Fruit fly (Drosophila melanogaster) ovary, adult (tissue): ENCODE measurements around the gene CG5568.

Experiments used
- CG17801 ChIP-seq: fragments of 200-800 bp; optimal IDR thresholded peaks from 2 replicates; lab custom pipeline; 2019; ENCODE audit warnings: missing biosample characterization, mild to moderate bottlenecking, missing genetic modification characterization, moderate library complexity; ENCODE audit not compliant: partially characterized antibody

CG5568 gene

dm6 chr3L:5891114-5891513 lies 19.8 kb downstream of the CG5568 start:
- no peak for TF ChIP-seq CG17801 (GFP tag; lab: Kevin White, UChicago)

- no peak for TF ChIP-seq CG17801 (GFP tag; lab: Kevin White, UChicago)
These were observed 20.5 kb downstream of the CG5568 start for dm6 chr3L:5891812-5892211.

dm6 chr3L:5893063-5893462 lies 21.8 kb downstream of the CG5568 start:
- no peak for TF ChIP-seq CG17801 (GFP tag; lab: Kevin White, UChicago)

- TF ChIP-seq CG17801 (GFP tag; lab: Kevin White, UChicago): no peak
These were observed 26.0 kb downstream of the CG5568 start, which contains the start of the genes PolE2 and CG5592 for dm6 chr3L:5897228-5897688. TSS of gene PolE2 (minus strand) at chr3L:5897435. TSS of gene CG5592 (plus strand) at chr3L:5897638.

- TF ChIP-seq CG17801 (GFP tag; lab: Kevin White, UChicago): peak; percentile 5
These were observed 28.0 kb downstream of the CG5568 start, which contains the start of gene CG32409 for dm6 chr3L:5899305-5899704. TSS of gene CG32409 (plus strand) at chr3L:5899528.

- TF ChIP-seq CG17801 (GFP tag; lab: Kevin White, UChicago): no peak
These were observed 31.0 kb downstream of the CG5568 start, which contains the start of gene QC for dm6 chr3L:5902189-5902765. TSS of gene QC (minus strand) at chr3L:5902456.

- TF ChIP-seq CG17801 (GFP tag; lab: Kevin White, UChicago): no peak
These were observed 32.7 kb downstream of the CG5568 start, which contains the start of gene CG32413 for dm6 chr3L:5903955-5904354. TSS of gene CG32413 (minus strand) at chr3L:5904055.

- TF ChIP-seq CG17801 (GFP tag; lab: Kevin White, UChicago): no peak
These were observed 35.3 kb downstream of the CG5568 start, which contains the start of gene CG10486 for dm6 chr3L:5906599-5906998. TSS of gene CG10486 (minus strand) at chr3L:5906699.

- no peak for TF ChIP-seq CG17801 (GFP tag; lab: Kevin White, UChicago)
These were observed 35.8 kb downstream of the CG5568 start, which contains the start of gene CG13288 for dm6 chr3L:5907077-5907476. TSS of gene CG13288 (plus strand) at chr3L:5907381.

- TF ChIP-seq CG17801 (GFP tag; lab: Kevin White, UChicago): no peak
These were observed 49.5 kb downstream of the CG5568 start for dm6 chr3L:5920778-5921177.

dm6 chr3L:5921216-5921615 lies 49.9 kb downstream of the CG5568 start, which contains the start of gene PXo:
TSS of gene PXo (minus strand) at chr3L:5921316.
- no peak for TF ChIP-seq CG17801 (GFP tag; lab: Kevin White, UChicago)

dm6 chr3L:5922005-5922685 lies 50.8 kb downstream of the CG5568 start, which contains the start of gene CG32407:
TSS of gene CG32407 (plus strand) at chr3L:5922055.
- no peak for TF ChIP-seq CG17801 (GFP tag; lab: Kevin White, UChicago)
